Worm (Caenorhabditis elegans) whole organism, mixed stage, embryonic: ENCODE results near the gene C03B1.13.

Experiments
- lin-13 ChIP-seq: fragments of 150-350 bp; optimal IDR thresholded peaks from 2 replicates; lab custom pipeline; 2014; ENCODE audit warnings: missing biosample characterization, missing genetic modification characterization
- nhr-237 ChIP-seq: fragments of 150-350 bp; optimal IDR thresholded peaks from 2 replicates; lab custom pipeline; 2014; ENCODE audit warnings: missing biosample characterization, missing genetic modification characterization
- unc-39 ChIP-seq: fragments of 150-350 bp; optimal IDR thresholded peaks from 2 replicates; lab custom pipeline; 2014; ENCODE audit warnings: missing biosample characterization, missing genetic modification characterization

DNA sequence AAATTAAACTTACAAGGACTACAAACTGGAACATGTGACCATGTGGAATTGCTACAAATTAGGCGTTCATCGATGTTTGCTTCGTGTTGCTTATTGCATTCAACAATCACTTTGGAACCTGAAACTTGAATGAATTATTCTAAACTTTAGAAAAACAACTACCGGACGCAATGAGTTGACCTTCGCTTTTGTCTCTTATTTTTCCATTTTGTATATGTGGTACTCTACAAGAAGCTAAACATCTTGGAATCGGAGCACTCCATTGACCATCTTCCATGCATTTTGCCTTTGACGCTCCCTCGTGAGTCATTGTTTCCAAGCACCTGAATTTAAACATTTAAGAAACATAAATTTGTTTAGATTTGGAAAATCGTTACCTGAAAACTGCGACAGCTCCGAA is 48.8 kb downstream of the C03B1.13 start:
- TF ChIP-seq lin-13 (tag; lab: Kevin White, UChicago), result no peak
- TF ChIP-seq unc-39, result no peak
- TF ChIP-seq nhr-237 (tag; lab: Kevin White, UChicago), result no peak
